Fruit fly (Drosophila melanogaster) whole organism: ENCODE results near the gene drm.

Source experiments
- CG8478 ChIP-seq: fragments of >200 bp; optimal IDR thresholded peaks from 2 replicates; lab custom pipeline; 2018; ENCODE audit warnings: inconsistent platforms
- Dll ChIP-seq: fragments of >200 bp; optimal IDR thresholded peaks from 2 replicates; lab custom pipeline; 2017
- EcR ChIP-seq, 2 experiments: fragments of >200 bp; optimal IDR thresholded peaks; 2 replicates each; lab custom pipeline; 2017; ENCODE audit warnings: missing biosample characterization in 2 of 2, missing genetic modification characterization in 2 of 2, missing genetic modification reagents in 2 of 2
- pan ChIP-seq: fragments of >200 bp; optimal IDR thresholded peaks from 2 replicates; lab custom pipeline; 2017
- psq ChIP-seq: fragments of >200 bp; optimal IDR thresholded peaks from 2 replicates; lab custom pipeline; 2017
- usp ChIP-seq: fragments of >200 bp; optimal IDR thresholded peaks from 2 replicates; lab custom pipeline; 2017; ENCODE audit warnings: missing biosample characterization, missing genetic modification characterization, mixed read lengths

DNA sequence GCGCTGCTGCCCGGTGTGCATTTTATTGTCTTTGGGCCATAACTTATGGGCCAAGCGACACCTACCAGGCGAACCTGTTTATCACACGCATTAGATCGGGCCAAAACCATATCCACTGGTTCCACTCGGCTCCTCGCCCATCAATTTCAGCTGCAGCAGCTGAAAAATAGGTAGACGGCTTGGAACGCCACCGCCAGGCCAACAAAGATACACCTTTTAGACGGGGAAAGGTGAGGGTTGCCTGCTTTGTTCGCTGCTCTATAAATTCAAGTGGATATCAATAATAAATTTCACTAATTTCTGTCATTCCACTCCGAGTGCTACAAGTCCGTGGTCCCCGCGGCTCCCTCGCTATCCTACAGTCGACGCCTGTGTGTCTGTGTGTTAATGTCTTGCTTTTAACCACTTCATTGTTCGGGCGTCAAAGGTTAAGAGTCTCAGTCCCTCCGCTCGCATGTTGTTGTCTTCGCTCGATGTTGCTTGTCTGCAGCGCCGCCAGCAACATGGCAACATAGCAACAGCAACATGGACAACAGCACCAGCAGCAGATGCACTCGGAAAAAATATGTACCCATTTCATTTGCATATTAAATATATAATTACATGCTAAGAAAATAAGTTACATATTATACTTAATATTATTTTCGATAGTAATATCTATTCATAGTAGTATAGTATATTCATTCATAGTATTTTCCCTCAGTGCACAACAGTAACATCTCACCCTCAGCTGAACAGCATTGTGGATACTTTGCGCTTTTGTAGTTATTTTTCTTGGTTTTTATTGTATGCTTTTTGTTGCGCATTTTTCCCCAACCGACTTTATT is 49.1 kb downstream of the drm start:
- TF ChIP-seq usp (GFP tag; lab: Kevin White, UChicago) = no peak
- no peak for TF ChIP-seq CG8478 (lab: Kevin White, UChicago)
- TF ChIP-seq psq (lab: Kevin White, UChicago) = no peak
- TF ChIP-seq Dll = no peak
- TF ChIP-seq EcR (GFP tag; optimal IDR thresholded peaks at IDR 0.05; lab: Kevin White, UChicago) = no peak
- no peak for TF ChIP-seq pan (lab: Kevin White, UChicago)
